Fruit fly (Drosophila melanogaster) whole organism, embryonic: ENCODE data around the gene eIF4E6.

Experiments used
- CG11695 ChIP-seq: fragments of 200-800 bp; sonication (Bioruptor generic); IDR thresholded peaks from 3 replicates; pipeline ENCODE4 v1.3.6; 2022; ENCODE audit warnings: missing biosample characterization, missing genetic modification characterization
- CG12236 ChIP-seq: fragments of 200-800 bp; sonication (Bioruptor generic); optimal IDR thresholded peaks from 2 replicates; lab custom pipeline; 2016; ENCODE audit warnings: missing biosample characterization, missing genetic modification characterization
- CG12299 ChIP-seq: fragments of 200-800 bp; sonication (Bioruptor generic); optimal IDR thresholded peaks from 2 replicates; lab custom pipeline; 2018; ENCODE audit warnings: missing biosample characterization, mild to moderate bottlenecking, missing genetic modification characterization
- CG12744 ChIP-seq: fragments of 200-800 bp; sonication (Bioruptor generic); optimal IDR thresholded peaks from 2 replicates; lab custom pipeline; 2016; ENCODE audit warnings: missing biosample characterization, missing genetic modification characterization
- CG13894 ChIP-seq: fragments of 200-800 bp; sonication (Bioruptor generic); optimal IDR thresholded peaks from 3 replicates; lab custom pipeline; 2018; ENCODE audit warnings: missing biosample characterization, mild to moderate bottlenecking, missing genetic modification characterization, moderate library complexity
- CG17328 ChIP-seq: fragments of 200-800 bp; sonication (Bioruptor generic); IDR thresholded peaks from 2 replicates; pipeline ENCODE4 v1.3.6; 2022; ENCODE audit warnings: missing biosample characterization, missing genetic modification characterization
- CG17385 ChIP-seq: fragments of 200-800 bp; sonication (Bioruptor generic); optimal IDR thresholded peaks from 3 replicates; lab custom pipeline; 2018; ENCODE audit warnings: missing biosample characterization, mild to moderate bottlenecking, missing genetic modification characterization
- CG17912 ChIP-seq: fragments of 200-800 bp; sonication (Bioruptor generic); optimal IDR thresholded peaks from 2 replicates; lab custom pipeline; 2018; ENCODE audit warnings: missing biosample characterization, mild to moderate bottlenecking, missing genetic modification characterization
- CG18599 ChIP-seq: fragments of 200-800 bp; sonication (Bioruptor generic); optimal IDR thresholded peaks from 3 replicates; lab custom pipeline; 2017; ENCODE audit warnings: missing biosample characterization, missing genetic modification characterization, mild to moderate bottlenecking, moderate library complexity, missing genetic modification reagents
- CG31365 ChIP-seq: fragments of 200-800 bp; sonication (Bioruptor generic); optimal IDR thresholded peaks from 2 replicates; lab custom pipeline; 2018; ENCODE audit warnings: missing biosample characterization, mild to moderate bottlenecking, missing genetic modification characterization
- CG31441 ChIP-seq: fragments of 200-800 bp; sonication (Bioruptor generic); IDR thresholded peaks from 2 replicates; pipeline ENCODE4 v1.3.6; 2022; ENCODE audit warnings: missing biosample characterization, missing genetic modification characterization
- CG3407 ChIP-seq: fragments of 200-800 bp; sonication (Bioruptor generic); optimal IDR thresholded peaks from 2 replicates; lab custom pipeline; 2018; ENCODE audit warnings: missing biosample characterization, mild to moderate bottlenecking, missing genetic modification characterization
- CG4282 ChIP-seq: fragments of 200-800 bp; sonication (Bioruptor generic); optimal IDR thresholded peaks from 2 replicates; lab custom pipeline; 2016; ENCODE audit warnings: missing biosample characterization, missing genetic modification characterization
- CG4328 ChIP-seq: fragments of 200-800 bp; sonication (Bioruptor generic); optimal IDR thresholded peaks from 3 replicates; lab custom pipeline; 2017; ENCODE audit warnings: missing biosample characterization, missing genetic modification reagents, missing genetic modification characterization
- CG4360 ChIP-seq: fragments of 200-800 bp; sonication (Bioruptor generic); IDR thresholded peaks from 2 replicates; pipeline ENCODE4 v1.3.6; 2022; ENCODE audit warnings: missing biosample characterization, missing genetic modification characterization
- CG4424 ChIP-seq: fragments of 200-800 bp; sonication (Bioruptor generic); optimal IDR thresholded peaks from 3 replicates; lab custom pipeline; 2016; ENCODE audit warnings: missing biosample characterization, missing genetic modification characterization
- CG5953 ChIP-seq: fragments of 200-800 bp; sonication (Bioruptor generic); IDR thresholded peaks from 2 replicates; pipeline ENCODE4 v1.3.6; 2022; ENCODE audit warnings: missing biosample characterization, missing genetic modification characterization
- CG7987 ChIP-seq: fragments of 200-800 bp; sonication (Bioruptor generic); optimal IDR thresholded peaks from 2 replicates; lab custom pipeline; 2018; ENCODE audit warnings: missing biosample characterization, mild to moderate bottlenecking, missing genetic modification characterization, moderate library complexity
- CG8281 ChIP-seq: fragments of 200-800 bp; sonication (Bioruptor generic); optimal IDR thresholded peaks from 2 replicates; lab custom pipeline; 2018; ENCODE audit warnings: missing biosample characterization, mild to moderate bottlenecking, missing genetic modification characterization, moderate library complexity
- CG9215 ChIP-seq: fragments of 200-800 bp; sonication (Bioruptor generic); IDR thresholded peaks from 2 replicates; pipeline ENCODE4 v1.3.6; 2022; ENCODE audit warnings: missing biosample characterization, missing genetic modification characterization
- Dip3 ChIP-seq: fragments of 200-800 bp; sonication (Bioruptor generic); optimal IDR thresholded peaks from 3 replicates; lab custom pipeline; 2016; ENCODE audit warnings: missing biosample characterization, missing genetic modification characterization
- Ets65A ChIP-seq: fragments of 200-800 bp; sonication (Bioruptor generic); peaks from one replicate; lab custom pipeline; 2016; ENCODE audit warnings: missing biosample characterization, missing genetic modification characterization
- HmgZ ChIP-seq: fragments of 200-800 bp; sonication (Bioruptor generic); optimal IDR thresholded peaks from 2 replicates; lab custom pipeline; 2018; ENCODE audit warnings: missing biosample characterization, mild to moderate bottlenecking, missing genetic modification characterization
- Hmr ChIP-seq: fragments of 200-800 bp; sonication (Bioruptor generic); optimal IDR thresholded peaks from 3 replicates; lab custom pipeline; 2017; ENCODE audit warnings: mild to moderate bottlenecking, missing biosample characterization, missing genetic modification reagents, missing genetic modification characterization
- Hr3 ChIP-seq: fragments of 200-800 bp; sonication (Bioruptor generic); optimal IDR thresholded peaks from 3 replicates; lab custom pipeline; 2016; ENCODE audit warnings: missing biosample characterization, missing genetic modification characterization
- Hr39 ChIP-seq: fragments of >200 bp; optimal IDR thresholded peaks from 2 replicates; lab custom pipeline; 2017
- Lpt ChIP-seq: fragments of >200 bp; optimal IDR thresholded peaks from 2 replicates; lab custom pipeline; 2018; ENCODE audit warnings: missing biosample characterization, missing genetic modification characterization
- MBD-R2 ChIP-seq: fragments of 200-800 bp; sonication (Bioruptor generic); IDR thresholded peaks from 2 replicates; pipeline ENCODE4 v1.3.6; 2022; ENCODE audit warnings: missing biosample characterization, missing genetic modification characterization
- Nf-YC ChIP-seq: fragments of 200-800 bp; optimal IDR thresholded peaks from 3 replicates; lab custom pipeline; 2019; ENCODE audit warnings: missing biosample characterization, mild to moderate bottlenecking, missing genetic modification characterization, moderate library complexity
- NfI ChIP-seq: fragments of 200-800 bp; sonication (Bioruptor generic); optimal IDR thresholded peaks from 3 replicates; lab custom pipeline; 2018; ENCODE audit warnings: missing biosample characterization, mild to moderate bottlenecking, missing genetic modification characterization, moderate library complexity
- Opbp ChIP-seq: fragments of 200-800 bp; sonication (Bioruptor generic); IDR thresholded peaks from 3 replicates; pipeline ENCODE4 v1.3.6; 2022; ENCODE audit warnings: missing biosample characterization, missing genetic modification characterization; ENCODE audit not compliant: partially characterized antibody
- Optix ChIP-seq: fragments of 200-800 bp; sonication (Bioruptor generic); IDR thresholded peaks from 3 replicates; pipeline ENCODE4 v1.3.6; 2022; ENCODE audit warnings: missing biosample characterization, missing genetic modification characterization
- Pdp1 ChIP-seq, 2 experiments: fragments of 200-800 bp; sonication (Bioruptor generic); optimal IDR thresholded peaks; 3 replicates each; lab custom pipeline; 2016; ENCODE audit warnings: missing biosample characterization in 2 of 2, missing genetic modification characterization in 2 of 2, mild to moderate bottlenecking in 1 of 2, moderate library complexity in 1 of 2
- Taf1 ChIP-seq: fragments of 200-800 bp; sonication (Bioruptor generic); IDR thresholded peaks from 2 replicates; pipeline ENCODE4 v1.3.6; 2022; ENCODE audit warnings: missing biosample characterization, missing genetic modification characterization
- Xbp1 ChIP-seq: fragments of 200-800 bp; sonication (Bioruptor generic); optimal IDR thresholded peaks from 3 replicates; lab custom pipeline; 2016; ENCODE audit warnings: missing biosample characterization, mild to moderate bottlenecking, missing genetic modification characterization
- bcd ChIP-seq: fragments of 200-800 bp; sonication (Bioruptor generic); optimal IDR thresholded peaks from 2 replicates; lab custom pipeline; 2017; ENCODE audit warnings: missing biosample characterization, mild to moderate bottlenecking, missing genetic modification characterization
- ci ChIP-seq: fragments of 200-800 bp; sonication (Bioruptor generic); IDR thresholded peaks from 3 replicates; pipeline ENCODE4 v1.3.6; 2022; ENCODE audit warnings: missing biosample characterization, missing genetic modification characterization
- corto ChIP-seq: fragments of 200-800 bp; sonication (Bioruptor generic); optimal IDR thresholded peaks from 2 replicates; lab custom pipeline; 2016; ENCODE audit warnings: missing biosample characterization, mild to moderate bottlenecking, missing genetic modification characterization, moderate library complexity
- crol ChIP-seq: fragments of 200-800 bp; sonication (Bioruptor generic); IDR thresholded peaks from 2 replicates; pipeline ENCODE4 v1.3.6; 2022; ENCODE audit warnings: missing biosample characterization, missing genetic modification characterization
- dati ChIP-seq: fragments of 200-800 bp; sonication (Bioruptor generic); IDR thresholded peaks from 2 replicates; pipeline ENCODE4 v1.3.6; 2022; ENCODE audit warnings: missing biosample characterization, missing genetic modification characterization
- fd102C ChIP-seq: fragments of 200-800 bp; sonication (Bioruptor generic); optimal IDR thresholded peaks from 2 replicates; lab custom pipeline; 2018; ENCODE audit warnings: missing biosample characterization, mild to moderate bottlenecking, missing genetic modification characterization, moderate library complexity
- fd64A ChIP-seq: fragments of 200-800 bp; sonication (Bioruptor generic); optimal IDR thresholded peaks from 3 replicates; lab custom pipeline; 2018; ENCODE audit warnings: missing biosample characterization, mild to moderate bottlenecking, missing genetic modification characterization
- fru ChIP-seq: fragments of >200 bp; optimal IDR thresholded peaks from 2 replicates; lab custom pipeline; 2017
- mld ChIP-seq: fragments of 200-800 bp; sonication (Bioruptor generic); IDR thresholded peaks from 3 replicates; pipeline ENCODE4 v1.3.6; 2022; ENCODE audit warnings: missing biosample characterization, missing genetic modification characterization; ENCODE audit not compliant: partially characterized antibody
- nerfin-1 ChIP-seq: fragments of 200-800 bp; sonication (Bioruptor generic); optimal IDR thresholded peaks from 3 replicates; lab custom pipeline; 2019; ENCODE audit warnings: missing biosample characterization, mild to moderate bottlenecking, missing genetic modification characterization, moderate library complexity
- pnt ChIP-seq: fragments of 200-800 bp; sonication (Bioruptor generic); optimal IDR thresholded peaks from 3 replicates; lab custom pipeline; 2016; ENCODE audit warnings: missing biosample characterization, missing genetic modification characterization
- psq ChIP-seq: fragments of 200-800 bp; sonication (Bioruptor generic); optimal IDR thresholded peaks from 2 replicates; lab custom pipeline; 2017; ENCODE audit warnings: missing biosample characterization, missing genetic modification characterization
- schlank ChIP-seq: fragments of 200-800 bp; sonication (Bioruptor generic); optimal IDR thresholded peaks from 2 replicates; lab custom pipeline; 2018; ENCODE audit warnings: missing biosample characterization, mild to moderate bottlenecking, missing genetic modification characterization
- scrt ChIP-seq: fragments of 200-800 bp; sonication (Bioruptor generic); optimal IDR thresholded peaks from 2 replicates; lab custom pipeline; 2018; ENCODE audit warnings: missing biosample characterization, mild to moderate bottlenecking, missing genetic modification characterization, moderate library complexity
- sens ChIP-seq: fragments of 200-800 bp; sonication (Bioruptor generic); peaks from one replicate; lab custom pipeline; 2016; ENCODE audit warnings: missing biosample characterization, missing genetic modification characterization
- tna ChIP-seq: fragments of 200-800 bp; sonication (Bioruptor generic); IDR thresholded peaks from 2 replicates; pipeline ENCODE4 v1.3.6; 2022; ENCODE audit warnings: missing biosample characterization, missing genetic modification characterization; ENCODE audit not compliant: partially characterized antibody
- twi ChIP-seq: fragments of 200-800 bp; optimal IDR thresholded peaks from 2 replicates; lab custom pipeline; 2019; ENCODE audit warnings: missing biosample characterization, mild to moderate bottlenecking, missing genetic modification characterization, moderate library complexity
- wdn ChIP-seq: fragments of 200-800 bp; sonication (Bioruptor generic); IDR thresholded peaks from 2 replicates; pipeline ENCODE4 v1.3.6; 2022; ENCODE audit warnings: missing biosample characterization, missing genetic modification characterization

The eIF4E6 gene

dm6 chr3R:29063207-29063920 lies 36.4 kb upstream of the eIF4E6 start (continued):
- peak; percentile 8 for TF ChIP-seq twi
- no peak for TF ChIP-seq CG17912 (GFP tag; lab: Kevin White, UChicago)
- peak; percentile 13 for TF ChIP-seq HmgZ (tag; lab: Kevin White, UChicago)
- TF ChIP-seq Hmr (GFP tag; lab: Kevin White, UChicago), result peak; percentile 75
- no peak for TF ChIP-seq Optix (GFP tag; lab: Robert Waterston, UW)
- no peak for TF ChIP-seq dati (GFP tag; lab: Robert Waterston, UW)
- TF ChIP-seq CG4360, result no peak
- no peak for TF ChIP-seq CG9215
- TF ChIP-seq bcd (GFP tag; lab: Kevin White, UChicago), result peak; percentile 70
- peak; percentile 74 for TF ChIP-seq CG17385 (GFP tag; lab: Kevin White, UChicago)
- no peak for TF ChIP-seq pnt (GFP tag; lab: Kevin White, UChicago)
- TF ChIP-seq mld (GFP tag; lab: Robert Waterston, UW), result no peak
- TF ChIP-seq CG4282 (GFP tag; lab: Kevin White, UChicago), result peak; percentile 23
- peak; percentile 68 for TF ChIP-seq Hr3 (GFP tag; lab: Kevin White, UChicago)
- no peak for TF ChIP-seq Hr39 (lab: Kevin White, UChicago)
- TF ChIP-seq fd102C (GFP tag; lab: Kevin White, UChicago), result no peak
- TF ChIP-seq CG13894 (tag; lab: Kevin White, UChicago), result peak; percentile 62
- TF ChIP-seq schlank (tag; lab: Kevin White, UChicago), result no peak
- TF ChIP-seq Pdp1 (GFP tag; optimal IDR thresholded peaks at IDR 0.05; lab: Kevin White, UChicago), result peak; percentile 6 to 55
- TF ChIP-seq CG4424 (GFP tag; lab: Kevin White, UChicago), result peak; percentile 56
- TF ChIP-seq Dip3, result peak; percentile 46
- no peak for TF ChIP-seq tna (GFP tag; lab: Robert Waterston, UW)
- peak; percentile 44 for TF ChIP-seq CG8281 (tag; lab: Kevin White, UChicago)
- TF ChIP-seq CG12299 (tag; lab: Kevin White, UChicago), result peak; percentile 66
- TF ChIP-seq Lpt, result no peak
- TF ChIP-seq psq, result peak; percentile 3
- peak; percentile 50 for TF ChIP-seq Xbp1 (GFP tag; lab: Kevin White, UChicago)
- TF ChIP-seq fd64A (GFP tag; lab: Kevin White, UChicago), result no peak
- TF ChIP-seq CG12744 (GFP tag; lab: Kevin White, UChicago), result peak; percentile 2
- TF ChIP-seq CG3407 (GFP tag; lab: Kevin White, UChicago), result peak; percentile 48
- TF ChIP-seq scrt, result no peak
- TF ChIP-seq CG7987, result peak; percentile 33
- TF ChIP-seq nerfin-1 (tag; lab: Kevin White, UChicago), result peak; percentile 59
- TF ChIP-seq Ets65A, result peak; percentile 97
- TF ChIP-seq CG11695 (GFP tag; lab: Robert Waterston, UW), result no peak
- TF ChIP-seq CG4328 (GFP tag; lab: Kevin White, UChicago), result peak; percentile 70
- no peak for TF ChIP-seq CG17328 (GFP tag; lab: Robert Waterston, UW)
- TF ChIP-seq sens, result peak; percentile 95
- no peak for TF ChIP-seq CG31441 (GFP tag; lab: Robert Waterston, UW)
- TF ChIP-seq Opbp, result no peak

dm6 chr3R:29062717-29063206 lies 35.8 kb upstream of the eIF4E6 start, which contains the start of the genes Cul5 and Bicra:
TSS of gene Cul5 (minus strand) at chr3R:29062975.
TSS of gene Bicra (plus strand) at chr3R:29063040.
- TF ChIP-seq wdn, result no peak
- peak; percentile 67 for TF ChIP-seq corto (GFP tag; lab: Kevin White, UChicago)
- no peak for TF ChIP-seq Taf1 (GFP tag; lab: Robert Waterston, UW)
- TF ChIP-seq fru, result no peak
- no peak for TF ChIP-seq schlank (tag; lab: Kevin White, UChicago)
- no peak for TF ChIP-seq CG18599 (GFP tag; lab: Kevin White, UChicago)
- TF ChIP-seq MBD-R2 (GFP tag; lab: Robert Waterston, UW), result peak; percentile 61
- TF ChIP-seq CG12236 (GFP tag; lab: Kevin White, UChicago), result no peak
- TF ChIP-seq NfI (GFP tag; lab: Kevin White, UChicago), result no peak
- no peak for TF ChIP-seq crol (GFP tag; lab: Robert Waterston, UW)
- no peak for TF ChIP-seq CG5953 (GFP tag; lab: Robert Waterston, UW)
- no peak for TF ChIP-seq CG31365 (tag; lab: Kevin White, UChicago)
- TF ChIP-seq Nf-YC (tag; lab: Kevin White, UChicago), result no peak
- TF ChIP-seq ci (GFP tag; lab: Robert Waterston, UW), result no peak; the same call in 2 of the 3 replicates
